Worm (Caenorhabditis elegans): ENCODE measurements around the gene K12D9.1.

DNA sequence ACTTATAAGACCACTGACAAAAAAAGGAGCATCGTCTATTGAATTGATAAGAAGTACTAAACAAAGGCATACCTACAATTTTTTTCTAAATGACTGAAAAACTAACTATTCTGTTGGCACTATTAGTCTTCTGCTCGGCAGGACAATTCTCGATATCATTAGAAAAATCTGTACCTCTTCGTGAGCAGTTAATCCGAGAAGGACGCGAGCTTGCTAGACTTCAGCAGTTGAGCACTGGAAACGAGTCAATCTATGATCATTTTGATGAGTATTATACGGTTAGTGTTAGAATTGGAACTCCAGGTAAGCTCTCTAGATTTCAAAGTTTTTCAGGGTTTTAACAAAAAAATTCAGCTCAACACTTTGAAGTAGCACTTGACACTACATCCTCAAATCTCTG lies 13.9 kb downstream of the K12D9.1 start, which contains the start of gene asp-7:
- TF ChIP-seq ama-1 (optimal IDR thresholded peaks at IDR 0.05) = no peak
- TF ChIP-seq skn-1 (tag; optimal IDR thresholded peaks at IDR 0.05) = no peak
- no peak for TF ChIP-seq zag-1 (tag; optimal IDR thresholded peaks at IDR 0.05)
- no peak for TF ChIP-seq tbx-2 (tag; optimal IDR thresholded peaks at IDR 0.05)
- TF ChIP-seq pha-4 (tag; optimal IDR thresholded peaks at IDR 0.05) = no peak
- TF ChIP-seq nfya-1 (tag; optimal IDR thresholded peaks at IDR 0.05; ENCODE audit: insufficient read depth) = no peak
- TF ChIP-seq nhr-25 (tag; optimal IDR thresholded peaks at IDR 0.05) = no peak
- no peak for TF ChIP-seq egl-27 (tag; optimal IDR thresholded peaks at IDR 0.05)
- no peak for TF ChIP-seq elt-1 (tag; optimal IDR thresholded peaks at IDR 0.05)
- TF ChIP-seq nhr-237 (tag; optimal IDR thresholded peaks at IDR 0.05) = no peak
- no peak for TF ChIP-seq snpc-4 (tag; optimal IDR thresholded peaks at IDR 0.05)
- TF ChIP-seq ztf-4 (tag; optimal IDR thresholded peaks at IDR 0.05) = no peak

Measured in whole organism, L3 larva.